Worm (Caenorhabditis elegans) whole organism, dauer: ENCODE results near the gene F36H5.8.

ENCODE experiments used
- unc-62 ChIP-seq: sonication (generic microtip); optimal IDR thresholded peaks from 2 replicates; lab custom pipeline; 2017; ENCODE audit warnings: missing biosample characterization, missing genetic modification reagents, missing genetic modification characterization

The F36H5.8 gene

DNA sequence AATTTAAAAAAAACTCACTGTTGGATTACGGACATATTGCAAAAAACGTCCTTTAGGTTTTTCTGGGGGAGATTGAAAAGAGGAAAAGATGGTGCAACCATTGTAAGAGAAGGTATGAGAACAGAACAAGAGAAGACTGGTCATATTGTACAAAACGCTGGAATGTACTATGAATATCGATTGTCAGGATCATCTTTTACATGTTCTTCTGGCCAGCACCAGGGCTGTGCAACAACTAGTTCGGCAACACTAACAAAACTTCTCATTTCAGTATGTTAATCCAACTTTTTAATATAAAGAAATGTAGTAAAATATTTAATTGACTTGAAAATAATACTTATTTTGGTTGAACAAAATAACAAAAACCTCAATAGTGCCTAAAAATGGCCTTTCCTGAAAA, 47.1 kb downstream of the F36H5.8 start, which contains the start of gene fbxb-47:
TSS of gene fbxb-47 (minus strand) at position 101 of the 400 bp plus-strand sequence.
- no peak for TF ChIP-seq unc-62
